Worm (Caenorhabditis elegans): ENCODE measurements around the gene efn-2.
A peak's percentile ranks its signal among the peaks of the same experiment; 100 is the strongest.

Gene efn-2

ce11 chrIV:10617099-10617498 is 40.9 kb downstream of the efn-2 start (continued):
- TF ChIP-seq hlh-30 (tag; optimal IDR thresholded peaks at IDR 0.05; ENCODE audit: insufficient read depth), result peak; percentile 19
- no peak for TF ChIP-seq sdz-12 (GFP tag; optimal IDR thresholded peaks at IDR 0.05)
- TF ChIP-seq mep-1 (tag; optimal IDR thresholded peaks at IDR 0.05), result no peak
- no peak for TF ChIP-seq Y75B8A.6 (GFP tag; IDR thresholded peaks at IDR 0.05)

DNA sequence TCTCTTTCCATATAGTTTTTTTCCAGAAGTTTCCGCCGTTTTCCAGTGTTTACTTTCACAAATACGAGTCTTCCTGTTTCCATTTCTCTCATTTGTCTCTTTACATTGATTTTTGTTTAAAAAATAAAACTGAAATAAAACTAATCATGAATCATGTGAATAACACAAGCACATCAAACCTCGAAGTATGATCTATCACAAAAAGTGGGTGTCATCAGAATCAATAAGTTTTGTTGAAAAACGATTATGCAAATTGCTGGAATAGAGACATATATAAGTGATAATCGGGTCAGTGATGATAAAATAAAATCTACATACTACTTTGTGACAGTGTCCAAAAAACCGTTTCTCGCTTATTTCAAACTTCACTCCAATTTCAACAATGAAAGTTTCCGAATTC is 44.7 kb downstream of the efn-2 start, which contains the start of gene R09H10.7:
Gene R09H10.7 (plus strand): TSS at position 301 of the 400 bp plus-strand sequence.
- no peak for TF ChIP-seq unc-62 (GFP tag; optimal IDR thresholded peaks at IDR 0.05 in 1 of 2)
- TF ChIP-seq unc-62 (tag; optimal IDR thresholded peaks at IDR 0.05), result no peak
- 0 out of 2 replicates have a peak, but pooled peaks have one; percentile 33 for TF ChIP-seq zfp-3 (GFP tag; conservative IDR thresholded peaks at IDR 0.05)

All from whole organism, L4 larva.